Worm (Caenorhabditis elegans) whole organism, mixed stage, embryonic: ENCODE results near the gene C14A4.7.

Experiments
- M03D4.4 ChIP-seq: sonication (generic microtip); optimal IDR thresholded peaks from 2 replicates; lab custom pipeline; 2017; ENCODE audit warnings: mild to moderate bottlenecking, missing genetic modification characterization, missing compliant biosample characterization
- bed-3 ChIP-seq: fragments of 200-800 bp; sonication (Bioruptor generic); optimal IDR thresholded peaks from 3 replicates; lab custom pipeline; 2018; ENCODE audit warnings: mild to moderate bottlenecking, missing genetic modification characterization, moderate library complexity, missing compliant biosample characterization
- blmp-1 ChIP-seq: fragments of 150-350 bp; optimal IDR thresholded peaks from 2 replicates; lab custom pipeline; 2014; ENCODE audit warnings: missing biosample characterization, missing genetic modification characterization
- ceh-39 ChIP-seq: fragments of 150-350 bp; optimal IDR thresholded peaks from 2 replicates; lab custom pipeline; 2014; ENCODE audit warnings: missing biosample characterization, missing genetic modification characterization
- ceh-83 ChIP-seq: fragments of 200-800 bp; sonication (Bioruptor generic); optimal IDR thresholded peaks from 2 replicates; lab custom pipeline; 2018; ENCODE audit warnings: mild to moderate bottlenecking, missing genetic modification characterization, missing compliant biosample characterization
- ces-1 ChIP-seq: fragments of 150-350 bp; optimal IDR thresholded peaks from 2 replicates; lab custom pipeline; 2014; ENCODE audit warnings: missing biosample characterization, missing genetic modification reagents, missing genetic modification characterization
- cnd-1 ChIP-seq: fragments of 200-800 bp; sonication (Bioruptor generic); optimal IDR thresholded peaks from 2 replicates; lab custom pipeline; 2018; ENCODE audit warnings: mild to moderate bottlenecking, missing genetic modification characterization, missing compliant biosample characterization
- drap-1 ChIP-seq: fragments of 200-800 bp; sonication (Bioruptor generic); optimal IDR thresholded peaks from 3 replicates; lab custom pipeline; 2018; ENCODE audit warnings: mild to moderate bottlenecking, missing genetic modification characterization, missing compliant biosample characterization
- elt-1 ChIP-seq: sonication (generic microtip); optimal IDR thresholded peaks from 2 replicates; lab custom pipeline; 2017; ENCODE audit warnings: missing genetic modification characterization, mild to moderate bottlenecking, missing compliant biosample characterization, antibody characterized with exemption, moderate library complexity, borderline replicate concordance; ENCODE audit not compliant: insufficient read depth
- elt-3 ChIP-seq: fragments of 150-350 bp; optimal IDR thresholded peaks from 2 replicates; lab custom pipeline; 2014; ENCODE audit warnings: missing biosample characterization, missing genetic modification characterization
- flh-1 ChIP-seq: fragments of 200-800 bp; sonication (Bioruptor generic); optimal IDR thresholded peaks from 2 replicates; lab custom pipeline; 2018; ENCODE audit warnings: mild to moderate bottlenecking, missing genetic modification characterization, moderate library complexity, missing compliant biosample characterization
- ham-2 ChIP-seq: fragments of 200-800 bp; sonication (Bioruptor generic); optimal IDR thresholded peaks from 2 replicates; lab custom pipeline; 2018; ENCODE audit warnings: mild to moderate bottlenecking, missing genetic modification characterization, missing compliant biosample characterization
- hlh-1 ChIP-seq: fragments of 150-350 bp; optimal IDR thresholded peaks from 2 replicates; lab custom pipeline; 2014; ENCODE audit warnings: missing biosample characterization, missing genetic modification reagents, missing genetic modification characterization
- lin-13 ChIP-seq: fragments of 150-350 bp; optimal IDR thresholded peaks from 2 replicates; lab custom pipeline; 2014; ENCODE audit warnings: missing biosample characterization, missing genetic modification characterization
- lin-32 ChIP-seq: fragments of 200-800 bp; sonication (Bioruptor generic); optimal IDR thresholded peaks from 2 replicates; lab custom pipeline; 2018; ENCODE audit warnings: mild to moderate bottlenecking, missing genetic modification characterization, missing compliant biosample characterization
- lsy-2 ChIP-seq: fragments of 150-350 bp; optimal IDR thresholded peaks from 2 replicates; lab custom pipeline; 2014; ENCODE audit warnings: missing biosample characterization, missing genetic modification characterization
- mab-5 ChIP-seq: fragments of 150-350 bp; optimal IDR thresholded peaks from 2 replicates; lab custom pipeline; 2014; ENCODE audit warnings: missing biosample characterization, missing genetic modification characterization
- mep-1 ChIP-seq: fragments of 150-350 bp; optimal IDR thresholded peaks from 2 replicates; lab custom pipeline; 2017; ENCODE audit warnings: missing biosample characterization, missing genetic modification reagents, missing genetic modification characterization, inconsistent platforms
- mls-2 ChIP-seq: sonication (generic microtip); optimal IDR thresholded peaks from 2 replicates; lab custom pipeline; 2016; ENCODE audit warnings: mild to moderate bottlenecking, missing genetic modification characterization, moderate library complexity, missing compliant biosample characterization
- nhr-12 ChIP-seq: fragments of 150-350 bp; optimal IDR thresholded peaks from 2 replicates; lab custom pipeline; 2014; ENCODE audit warnings: missing biosample characterization, missing genetic modification characterization
- nhr-2 ChIP-seq: fragments of 150-350 bp; optimal IDR thresholded peaks from 2 replicates; lab custom pipeline; 2014; ENCODE audit warnings: missing biosample characterization, missing genetic modification characterization
- nhr-237 ChIP-seq: fragments of 150-350 bp; optimal IDR thresholded peaks from 2 replicates; lab custom pipeline; 2014; ENCODE audit warnings: missing biosample characterization, missing genetic modification characterization
- nhr-76 ChIP-seq: sonication (generic microtip); optimal IDR thresholded peaks from 2 replicates; lab custom pipeline; 2017; ENCODE audit warnings: missing biosample characterization, missing genetic modification characterization
- pha-4 ChIP-seq: fragments of 150-350 bp; optimal IDR thresholded peaks from 2 replicates; lab custom pipeline; 2018; ENCODE audit warnings: missing biosample characterization, missing genetic modification reagents, missing genetic modification characterization
- sem-2 ChIP-seq: fragments of 200-800 bp; sonication (Bioruptor generic); optimal IDR thresholded peaks from 2 replicates; lab custom pipeline; 2018; ENCODE audit warnings: mild to moderate bottlenecking, missing genetic modification characterization, missing compliant biosample characterization
- snpc-4 ChIP-seq: fragments of 150-350 bp; optimal IDR thresholded peaks from 2 replicates; lab custom pipeline; 2014; ENCODE audit warnings: missing biosample characterization, missing genetic modification characterization
- sptf-1 ChIP-seq: sonication (generic microtip); optimal IDR thresholded peaks from 2 replicates; lab custom pipeline; 2017; ENCODE audit warnings: mild to moderate bottlenecking, missing genetic modification characterization, moderate library complexity, missing compliant biosample characterization
- tbx-8 ChIP-seq: fragments of 200-800 bp; sonication (Bioruptor generic); optimal IDR thresholded peaks from 2 replicates; lab custom pipeline; 2018; ENCODE audit warnings: mild to moderate bottlenecking, missing genetic modification characterization, moderate library complexity, missing compliant biosample characterization
- unc-120 ChIP-seq: sonication (generic microtip); optimal IDR thresholded peaks from 2 replicates; lab custom pipeline; 2017; ENCODE audit warnings: missing genetic modification characterization, missing compliant biosample characterization; ENCODE audit not compliant: poor library complexity, severe bottlenecking
- unc-39 ChIP-seq: fragments of 150-350 bp; optimal IDR thresholded peaks from 2 replicates; lab custom pipeline; 2014; ENCODE audit warnings: missing biosample characterization, missing genetic modification characterization
- unc-62 ChIP-seq: fragments of 150-350 bp; optimal IDR thresholded peaks from 2 replicates; lab custom pipeline; 2014; ENCODE audit warnings: missing biosample characterization, missing genetic modification reagents, missing genetic modification characterization
- zip-8 ChIP-seq: fragments of 150-350 bp; optimal IDR thresholded peaks from 2 replicates; lab custom pipeline; 2014; ENCODE audit warnings: missing biosample characterization, missing genetic modification characterization

The C14A4.7 gene

DNA sequence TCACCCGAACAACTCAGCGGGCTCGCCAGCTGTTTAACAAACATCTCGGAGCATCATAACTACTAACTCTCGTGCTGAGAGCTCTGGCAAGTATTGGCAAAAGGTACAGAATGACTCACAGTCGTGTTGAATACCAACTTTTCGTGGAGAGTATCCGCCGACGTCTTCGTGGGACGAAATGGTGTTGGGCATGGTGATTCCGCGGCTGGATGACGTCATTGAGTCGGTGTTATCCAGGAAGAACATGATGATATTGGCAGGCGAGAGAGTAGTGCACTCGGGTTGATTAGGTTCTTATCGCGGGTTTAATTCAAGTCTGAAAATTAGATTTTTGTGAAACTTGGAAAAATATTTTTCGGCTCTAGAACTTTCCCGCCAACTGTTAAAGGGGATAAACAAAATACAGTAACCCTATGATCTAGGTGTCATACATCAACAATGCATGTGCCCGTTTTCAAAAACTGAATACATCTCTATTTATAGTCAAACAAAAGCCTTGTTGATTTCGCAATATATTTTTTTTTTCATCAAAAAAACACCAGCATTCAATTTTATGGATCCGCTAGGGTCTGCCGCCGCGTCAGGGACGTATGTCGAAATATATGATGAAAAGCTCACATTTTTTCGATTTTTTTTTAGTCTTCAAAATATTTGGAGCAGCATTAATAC is 42.9 kb downstream of the C14A4.7 start:
- TF ChIP-seq snpc-4 (tag; lab: Kevin White, UChicago) (no peak), hlh-1 (tag; lab: Kevin White, UChicago) (peak; percentile 15), unc-39 (tag; lab: Kevin White, UChicago) (no peak), blmp-1 (no peak), nhr-12 (tag; lab: Kevin White, UChicago) (no peak), zip-8 (tag; lab: Kevin White, UChicago) (peak; percentile 9)

ce11 chrII:10551985-10552736 is 44.2 kb downstream of the C14A4.7 start:
- TF ChIP-seq mep-1 (peak; percentile 59), elt-3 (tag; lab: Kevin White, UChicago) (no peak), nhr-2 (tag; lab: Kevin White, UChicago) (peak; percentile 34), blmp-1 (peak; percentile 34), pha-4 (peak; percentile 23), ceh-39 (tag; lab: Kevin White, UChicago) (no peak), lin-13 (tag; lab: Kevin White, UChicago) (no peak), flh-1 (GFP tag; lab: Kevin White, UChicago) (no peak), zip-8 (tag; lab: Kevin White, UChicago) (no peak), lin-32 (GFP tag; lab: Kevin White, UChicago) (no peak), nhr-12 (tag; lab: Kevin White, UChicago) (no peak), mab-5 (tag; lab: Kevin White, UChicago) (no peak), hlh-1 (tag; lab: Kevin White, UChicago) (peak; percentile 49), mls-2 (peak; percentile 9), elt-1 (tag; lab: Kevin White, UChicago) (peak; percentile 44), tbx-8 (GFP tag; lab: Kevin White, UChicago) (no peak), cnd-1 (tag; lab: Kevin White, UChicago) (no peak), unc-62 (GFP tag; lab: Kevin White, UChicago) (peak; percentile 32), lsy-2 (tag; lab: Kevin White, UChicago) (peak; percentile 21), ham-2 (peak; percentile 41), ces-1 (GFP tag; lab: Kevin White, UChicago) (peak; percentile 75), unc-120 (tag; lab: Kevin White, UChicago) (peak; percentile 71), sem-2 (GFP tag; lab: Kevin White, UChicago) (no peak), M03D4.4 (tag; lab: Kevin White, UChicago) (no peak), bed-3 (no peak), sptf-1 (tag; lab: Kevin White, UChicago) (no peak), nhr-237 (tag; lab: Kevin White, UChicago) (peak; percentile 73)

- no peak for TF ChIP-seq mep-1
- TF ChIP-seq zip-8 (tag; lab: Kevin White, UChicago), result no peak
- TF ChIP-seq mls-2, result no peak
- no peak for TF ChIP-seq elt-3 (tag; lab: Kevin White, UChicago)
- no peak for TF ChIP-seq tbx-8 (GFP tag; lab: Kevin White, UChicago)
- no peak for TF ChIP-seq bed-3
- TF ChIP-seq nhr-76 (tag; lab: Kevin White, UChicago), result no peak
- TF ChIP-seq drap-1 (GFP tag; lab: Kevin White, UChicago), result no peak
- no peak for TF ChIP-seq unc-39 (tag; lab: Kevin White, UChicago)
- TF ChIP-seq ceh-83 (GFP tag; lab: Kevin White, UChicago), result no peak
- no peak for TF ChIP-seq nhr-12 (tag; lab: Kevin White, UChicago)
- no peak for TF ChIP-seq lin-13 (tag; lab: Kevin White, UChicago)
- TF ChIP-seq blmp-1, result no peak
- TF ChIP-seq ceh-39 (tag; lab: Kevin White, UChicago), result no peak
Measured at ce11 chrII:10550872-10551647, 45.3 kb downstream of the C14A4.7 start.
